Fruit fly (Drosophila melanogaster) whole organism, adult: ENCODE results near the gene CG1273.
A peak's percentile ranks its signal among the peaks of the same experiment; 100 is the strongest.

Source experiments
- CG1620 ChIP-seq: fragments of 200-800 bp; sonication (Bioruptor generic); optimal IDR thresholded peaks from 2 replicates; lab custom pipeline; 2016; ENCODE audit warnings: missing biosample characterization, missing genetic modification characterization
- Crg-1 ChIP-seq: fragments of 200-800 bp; sonication (Bioruptor generic); optimal IDR thresholded peaks from 2 replicates; lab custom pipeline; 2016; ENCODE audit warnings: missing biosample characterization, missing genetic modification characterization
- Mnt ChIP-seq: fragments of 200-800 bp; sonication (Bioruptor generic); optimal IDR thresholded peaks from 2 replicates; lab custom pipeline; 2016; ENCODE audit warnings: missing biosample characterization, mild to moderate bottlenecking, missing genetic modification characterization
- kay ChIP-seq: fragments of 200-800 bp; sonication (Bioruptor generic); peaks from one replicate; lab custom pipeline; 2016; ENCODE audit warnings: missing biosample characterization, missing genetic modification characterization, borderline replicate concordance
- pad ChIP-seq: fragments of 200-800 bp; sonication (Bioruptor generic); optimal IDR thresholded peaks from 3 replicates; lab custom pipeline; 2017; ENCODE audit warnings: missing biosample characterization, missing genetic modification characterization, mild to moderate bottlenecking, moderate library complexity, missing genetic modification reagents
- toe ChIP-seq: fragments of 200-800 bp; sonication (Bioruptor generic); optimal IDR thresholded peaks from 2 replicates; lab custom pipeline; 2016; ENCODE audit warnings: missing biosample characterization, missing genetic modification characterization

dm6 chr3L:4259102-4259558 lies 4.4 kb upstream of the CG1273 start, which contains the start of the genes CG15011 and CG1309:
- peak; percentile 87 for TF ChIP-seq Crg-1 (GFP tag; lab: Kevin White, UChicago)
- peak; percentile 85 for TF ChIP-seq CG1620
- no peak for TF ChIP-seq kay (GFP tag; lab: Kevin White, UChicago)
- TF ChIP-seq Mnt (GFP tag; lab: Kevin White, UChicago), result peak; percentile 72
- TF ChIP-seq toe (GFP tag; lab: Kevin White, UChicago), result peak; percentile 93
- TF ChIP-seq pad (GFP tag; lab: Kevin White, UChicago), result peak; percentile 66
